Worm (Caenorhabditis elegans): ENCODE data around the gene sna-1.

Gene sna-1

DNA sequence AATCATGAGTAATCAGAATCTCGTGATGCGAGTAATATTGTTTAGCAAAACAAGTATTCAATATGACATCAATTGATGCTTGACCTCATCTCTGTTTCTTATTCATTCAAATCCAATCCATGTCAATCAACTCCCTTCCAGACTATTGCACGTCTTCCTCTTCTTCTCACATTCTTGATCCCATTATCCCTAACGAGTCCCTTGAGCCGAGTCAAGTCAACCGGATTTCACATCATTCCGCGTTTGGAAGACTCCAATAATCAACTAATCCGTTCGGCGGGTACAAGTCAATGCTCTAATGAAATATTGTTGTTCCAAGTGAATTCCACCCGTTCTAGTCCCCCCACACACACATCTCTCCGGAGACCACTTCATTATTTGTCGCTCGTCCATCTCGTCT is 15.8 kb upstream of the sna-1 start:
- TF ChIP-seq cog-1 (tag; optimal IDR thresholded peaks at IDR 0.05) (no peak), tab-1 (GFP tag; IDR thresholded peaks at IDR 0.05) (no peak), T22C8.4 (GFP tag; IDR thresholded peaks at IDR 0.05) (no peak), flt-1 (GFP tag; IDR thresholded peaks at IDR 0.05) (no peak), ztf-23 (GFP tag; IDR thresholded peaks at IDR 0.05) (no peak), klf-2 (GFP tag; conservative IDR thresholded peaks at IDR 0.05) (no peak), ref-1 (GFP tag; conservative IDR thresholded peaks at IDR 0.05) (no peak), med-1 (GFP tag; optimal IDR thresholded peaks at IDR 0.05; ENCODE audit: insufficient read depth) (no peak), ztf-29 (GFP tag; IDR thresholded peaks at IDR 0.05) (no peak)

DNA sequence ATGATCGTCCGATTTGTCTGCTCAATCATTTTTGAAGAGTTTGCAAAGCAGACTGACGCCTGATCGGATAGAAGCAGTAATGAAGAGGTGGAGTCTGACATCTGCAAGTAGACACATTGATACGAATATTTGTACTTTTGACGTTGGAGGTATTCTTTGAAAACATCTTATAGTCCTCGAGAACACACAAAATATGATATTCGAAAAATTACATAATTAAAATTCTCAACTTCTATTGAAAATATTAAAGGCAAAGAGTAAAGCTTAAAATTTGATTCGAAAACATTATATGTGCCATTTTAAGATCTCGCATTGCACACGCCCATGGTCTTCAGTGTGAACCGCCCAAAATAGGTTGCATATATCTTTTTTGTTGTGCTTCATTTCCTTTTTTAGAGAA is 11.9 kb upstream of the sna-1 start, which contains the start of gene ZC487.2:
Gene ZC487.2 (minus strand): TSS at position 101 of the 400 bp plus-strand sequence.
- TF ChIP-seq T22C8.4 (GFP tag; IDR thresholded peaks at IDR 0.05) (no peak), ztf-29 (GFP tag; IDR thresholded peaks at IDR 0.05) (no peak)

DNA sequence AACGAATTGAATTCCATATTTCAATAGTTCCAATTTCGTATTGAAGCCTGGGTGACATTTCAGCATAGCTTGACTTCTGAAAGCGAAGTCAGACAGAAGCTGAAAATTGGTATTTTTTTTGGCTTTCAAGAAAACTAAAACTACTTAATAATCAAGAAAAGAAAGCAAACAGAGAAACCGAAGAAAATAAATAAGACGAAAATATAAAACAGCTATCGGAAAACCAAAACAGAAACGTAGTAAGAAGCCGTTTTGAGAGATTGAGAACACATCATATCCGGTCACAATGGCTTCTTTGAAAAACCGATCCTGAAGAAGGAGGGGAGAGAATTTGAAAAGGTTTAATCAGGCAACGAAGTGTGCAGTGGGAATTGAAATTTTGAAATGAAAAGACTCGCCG is 7.8 kb upstream of the sna-1 start, which contains the start of gene srg-30:
Gene srg-30 (minus strand): TSS at position 101 of the 400 bp plus-strand sequence.
- TF ChIP-seq tab-1 (GFP tag; IDR thresholded peaks at IDR 0.05) (no peak), cog-1 (tag; optimal IDR thresholded peaks at IDR 0.05) (no peak), flt-1 (GFP tag; IDR thresholded peaks at IDR 0.05) (no peak), ref-1 (GFP tag; conservative IDR thresholded peaks at IDR 0.05) (no peak), ztf-23 (GFP tag; IDR thresholded peaks at IDR 0.05) (no peak), ztf-29 (GFP tag; IDR thresholded peaks at IDR 0.05) (no peak), med-1 (GFP tag; optimal IDR thresholded peaks at IDR 0.05; ENCODE audit: insufficient read depth) (no peak), T22C8.4 (GFP tag; IDR thresholded peaks at IDR 0.05) (no peak), klf-2 (GFP tag; conservative IDR thresholded peaks at IDR 0.05) (no peak)

- peak; percentile 73 for TF ChIP-seq flt-1 (GFP tag; IDR thresholded peaks at IDR 0.05)
- TF ChIP-seq T22C8.4 (GFP tag; IDR thresholded peaks at IDR 0.05), result no peak
- peak; percentile 82 for TF ChIP-seq ztf-23 (GFP tag; IDR thresholded peaks at IDR 0.05)
- 0 out of 2 replicates have a peak, but pooled peaks have one; percentile 28 for TF ChIP-seq klf-2 (GFP tag; conservative IDR thresholded peaks at IDR 0.05)
- TF ChIP-seq cog-1 (tag; optimal IDR thresholded peaks at IDR 0.05), result no peak
- TF ChIP-seq tab-1 (GFP tag; IDR thresholded peaks at IDR 0.05), result peak; percentile 80
- 0 out of 2 replicates have a peak, but pooled peaks have one; percentile 23 for TF ChIP-seq ref-1 (GFP tag; conservative IDR thresholded peaks at IDR 0.05)
- peak; percentile 77 for TF ChIP-seq med-1 (GFP tag; optimal IDR thresholded peaks at IDR 0.05; ENCODE audit: insufficient read depth)
These were observed 1.3 kb downstream of the sna-1 start, which contains the start of gene dlst-1 for ce11 chrV:6709050-6709683. Gene dlst-1, minus strand, starts transcription at chrV:6709101.

DNA sequence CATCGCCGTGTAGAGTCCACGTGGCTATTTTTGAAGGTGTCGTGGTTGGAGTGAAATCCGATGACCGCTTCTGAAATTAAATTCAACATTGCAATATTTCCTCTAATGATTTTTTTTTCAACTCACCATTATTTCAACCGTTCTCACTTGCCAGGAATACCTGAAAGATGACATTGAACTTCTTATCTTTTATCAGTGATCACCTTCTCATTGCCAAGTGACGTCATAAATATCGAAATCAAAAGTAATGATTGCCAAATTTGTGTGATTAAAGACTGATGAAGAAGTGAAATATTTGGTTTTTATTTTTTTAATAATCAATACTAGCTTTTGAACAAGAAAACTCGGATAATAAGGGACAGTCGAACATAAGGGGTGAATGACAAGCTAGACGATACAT is 3.7 kb downstream of the sna-1 start, which contains the start of gene W02F12.4:
Gene W02F12.4 (minus strand): TSS at position 164 of the 400 bp plus-strand sequence.
- TF ChIP-seq flt-1 (GFP tag; IDR thresholded peaks at IDR 0.05), result no peak
- no peak for TF ChIP-seq tab-1 (GFP tag; IDR thresholded peaks at IDR 0.05)
- TF ChIP-seq ref-1 (GFP tag; conservative IDR thresholded peaks at IDR 0.05), result no peak
- no peak for TF ChIP-seq med-1 (GFP tag; optimal IDR thresholded peaks at IDR 0.05; ENCODE audit: insufficient read depth)
- no peak for TF ChIP-seq ztf-29 (GFP tag; IDR thresholded peaks at IDR 0.05)
- no peak for TF ChIP-seq klf-2 (GFP tag; conservative IDR thresholded peaks at IDR 0.05)
- TF ChIP-seq ztf-23 (GFP tag; IDR thresholded peaks at IDR 0.05), result no peak
- TF ChIP-seq T22C8.4 (GFP tag; IDR thresholded peaks at IDR 0.05), result no peak
- no peak for TF ChIP-seq cog-1 (tag; optimal IDR thresholded peaks at IDR 0.05)

DNA sequence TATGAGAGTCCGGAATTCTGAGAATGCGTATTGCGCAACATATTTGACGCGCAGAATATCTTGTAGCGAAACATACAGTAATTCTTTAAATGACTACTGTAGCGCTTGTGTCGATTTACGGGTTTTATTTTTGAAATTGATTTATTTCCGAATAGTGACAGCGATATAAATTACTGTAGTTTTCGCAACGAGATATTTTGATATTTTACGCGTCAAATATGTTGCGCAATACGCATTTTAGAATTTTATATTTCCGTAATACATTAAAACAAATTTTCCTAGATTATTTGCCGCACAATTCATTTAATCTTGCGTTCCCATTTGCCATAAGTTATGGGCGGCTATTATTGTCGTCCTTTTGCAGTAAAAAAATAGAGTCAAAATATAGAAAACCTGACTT is 5.1 kb downstream of the sna-1 start:
- TF ChIP-seq cog-1 (tag; optimal IDR thresholded peaks at IDR 0.05), result no peak
- no peak for TF ChIP-seq ref-1 (GFP tag; conservative IDR thresholded peaks at IDR 0.05)
- no peak for TF ChIP-seq T22C8.4 (GFP tag; IDR thresholded peaks at IDR 0.05)
- TF ChIP-seq klf-2 (GFP tag; conservative IDR thresholded peaks at IDR 0.05), result no peak
- TF ChIP-seq ztf-23 (GFP tag; IDR thresholded peaks at IDR 0.05), result no peak
- no peak for TF ChIP-seq tab-1 (GFP tag; IDR thresholded peaks at IDR 0.05)
- no peak for TF ChIP-seq med-1 (GFP tag; optimal IDR thresholded peaks at IDR 0.05; ENCODE audit: insufficient read depth)
- no peak for TF ChIP-seq ztf-29 (GFP tag; IDR thresholded peaks at IDR 0.05)
- TF ChIP-seq flt-1 (GFP tag; IDR thresholded peaks at IDR 0.05), result no peak

DNA sequence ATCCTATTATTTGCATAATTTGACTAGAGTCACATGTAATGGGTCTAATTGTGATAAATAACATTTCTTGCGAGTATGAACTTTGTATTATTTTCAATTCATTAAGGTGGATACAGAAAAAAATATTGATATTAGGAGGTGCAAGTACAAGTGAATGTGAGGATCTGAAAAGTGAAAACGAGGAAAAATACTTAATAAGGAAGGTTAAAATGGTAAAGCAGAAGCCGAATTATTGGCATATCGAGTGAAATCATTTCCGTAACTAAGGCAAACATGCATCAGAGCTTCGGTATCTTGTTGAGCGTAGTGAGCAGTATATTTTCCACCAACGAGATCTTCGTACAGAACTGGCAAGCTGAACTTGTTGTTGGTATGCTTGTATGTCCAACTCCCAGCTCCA is 6.0 kb downstream of the sna-1 start:
- TF ChIP-seq ztf-23 (GFP tag; IDR thresholded peaks at IDR 0.05), result no peak
- no peak for TF ChIP-seq flt-1 (GFP tag; IDR thresholded peaks at IDR 0.05)
- no peak for TF ChIP-seq klf-2 (GFP tag; conservative IDR thresholded peaks at IDR 0.05)
- no peak for TF ChIP-seq med-1 (GFP tag; optimal IDR thresholded peaks at IDR 0.05; ENCODE audit: insufficient read depth)
- TF ChIP-seq cog-1 (tag; optimal IDR thresholded peaks at IDR 0.05), result no peak
- no peak for TF ChIP-seq T22C8.4 (GFP tag; IDR thresholded peaks at IDR 0.05)
- no peak for TF ChIP-seq ref-1 (GFP tag; conservative IDR thresholded peaks at IDR 0.05)
- TF ChIP-seq tab-1 (GFP tag; IDR thresholded peaks at IDR 0.05), result no peak
- no peak for TF ChIP-seq ztf-29 (GFP tag; IDR thresholded peaks at IDR 0.05)

DNA sequence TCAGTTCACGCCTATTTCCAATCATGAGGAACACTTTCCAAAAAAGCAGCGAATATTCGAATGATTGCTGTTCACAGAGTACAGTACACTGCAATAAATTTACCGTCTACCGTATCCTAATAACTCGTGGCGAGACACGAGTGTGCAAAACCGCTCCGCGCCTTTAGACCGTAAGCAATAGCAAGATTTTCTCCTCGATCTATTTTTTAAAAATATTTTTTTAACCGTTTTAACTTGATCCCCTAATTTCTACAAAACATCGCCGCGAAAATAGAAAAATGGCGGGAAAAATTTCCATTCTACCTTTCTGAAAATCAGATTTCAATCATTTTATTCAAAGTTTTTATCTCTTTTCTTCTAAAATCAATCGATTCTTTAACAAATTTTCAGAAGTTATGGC is 7.8 kb downstream of the sna-1 start, which contains the start of gene era-1:
Gene era-1 (plus strand): TSS at position 366 of the 400 bp plus-strand sequence.
- TF ChIP-seq tab-1 (GFP tag; IDR thresholded peaks at IDR 0.05) (no peak), flt-1 (GFP tag; IDR thresholded peaks at IDR 0.05) (no peak), cog-1 (tag; optimal IDR thresholded peaks at IDR 0.05) (no peak), klf-2 (GFP tag; conservative IDR thresholded peaks at IDR 0.05) (no peak), T22C8.4 (GFP tag; IDR thresholded peaks at IDR 0.05) (no peak), ztf-23 (GFP tag; IDR thresholded peaks at IDR 0.05) (no peak), ztf-29 (GFP tag; IDR thresholded peaks at IDR 0.05) (no peak), med-1 (GFP tag; optimal IDR thresholded peaks at IDR 0.05; ENCODE audit: insufficient read depth) (no peak), ref-1 (GFP tag; conservative IDR thresholded peaks at IDR 0.05) (no peak)

- TF ChIP-seq ref-1 (GFP tag; conservative IDR thresholded peaks at IDR 0.05) (no peak), ztf-29 (GFP tag; IDR thresholded peaks at IDR 0.05) (no peak), med-1 (GFP tag; optimal IDR thresholded peaks at IDR 0.05; ENCODE audit: insufficient read depth) (no peak), cog-1 (tag; optimal IDR thresholded peaks at IDR 0.05) (no peak), tab-1 (GFP tag; IDR thresholded peaks at IDR 0.05) (no peak), flt-1 (GFP tag; IDR thresholded peaks at IDR 0.05) (no peak)
These were observed 10.6 kb downstream of the sna-1 start for ce11 chrV:6699833-6700232.

Measured in whole organism, midembryonic.